Fruit fly (Drosophila melanogaster) whole organism, embryonic: ENCODE measurements around the gene CycC.

Experiments
- ATbp ChIP-seq: fragments of 200-800 bp; sonication (Bioruptor generic); optimal IDR thresholded peaks from 2 replicates; lab custom pipeline; 2017; ENCODE audit warnings: missing biosample characterization, mild to moderate bottlenecking, missing genetic modification characterization, missing genetic modification reagents
- Atf-2 ChIP-seq: fragments of 200-800 bp; sonication (Bioruptor generic); optimal IDR thresholded peaks from 2 replicates; lab custom pipeline; 2016; ENCODE audit warnings: missing biosample characterization, missing genetic modification characterization
- Awh ChIP-seq: fragments of 200-800 bp; sonication (Bioruptor generic); IDR thresholded peaks from 2 replicates; pipeline ENCODE4, ENCODE4 v1.3.6; 2022; ENCODE audit warnings: missing biosample characterization, missing genetic modification characterization
- CG10565 ChIP-seq: fragments of 200-800 bp; sonication (Bioruptor generic); optimal IDR thresholded peaks from 3 replicates; lab custom pipeline; 2016; ENCODE audit warnings: missing biosample characterization, mild to moderate bottlenecking, missing genetic modification characterization
- CG10959 ChIP-seq: fragments of 200-800 bp; sonication (Bioruptor generic); IDR thresholded peaks from 2 replicates; pipeline ENCODE4 v1.3.6; 2022; ENCODE audit warnings: missing biosample characterization, missing genetic modification characterization
- CG12071 ChIP-seq: fragments of 200-800 bp; sonication (Bioruptor generic); optimal IDR thresholded peaks from 3 replicates; lab custom pipeline; 2018; ENCODE audit warnings: missing biosample characterization, mild to moderate bottlenecking, missing genetic modification characterization
- CG13894 ChIP-seq: fragments of 200-800 bp; sonication (Bioruptor generic); optimal IDR thresholded peaks from 3 replicates; lab custom pipeline; 2018; ENCODE audit warnings: missing biosample characterization, mild to moderate bottlenecking, missing genetic modification characterization, moderate library complexity
- CG14441 ChIP-seq: fragments of 200-800 bp; sonication (Bioruptor generic); IDR thresholded peaks from 2 replicates; pipeline ENCODE4 v1.3.6; 2022; ENCODE audit warnings: missing biosample characterization, missing genetic modification characterization
- CG14860 ChIP-seq: fragments of 200-800 bp; sonication (Bioruptor generic); IDR thresholded peaks from 3 replicates; pipeline ENCODE4 v1.3.6; 2022; ENCODE audit warnings: missing biosample characterization, missing genetic modification characterization; ENCODE audit not compliant: partially characterized antibody
- CG15011 ChIP-seq: fragments of 200-800 bp; sonication (Bioruptor generic); optimal IDR thresholded peaks from 3 replicates; lab custom pipeline; 2018; ENCODE audit warnings: missing biosample characterization, mild to moderate bottlenecking, missing genetic modification characterization
- CG15514 ChIP-seq: fragments of 200-800 bp; sonication (Bioruptor generic); optimal IDR thresholded peaks from 3 replicates; lab custom pipeline; 2017; ENCODE audit warnings: missing biosample characterization, missing genetic modification characterization, mild to moderate bottlenecking, moderate library complexity, missing genetic modification reagents
- CG17186 ChIP-seq: fragments of 200-800 bp; sonication (Bioruptor generic); optimal IDR thresholded peaks from 3 replicates; lab custom pipeline; 2017; ENCODE audit warnings: missing biosample characterization, missing genetic modification reagents, missing genetic modification characterization
- CG17612 ChIP-seq: fragments of 200-800 bp; sonication (Bioruptor generic); IDR thresholded peaks from 2 replicates; pipeline ENCODE4 v1.3.6; 2022; ENCODE audit warnings: missing biosample characterization, missing genetic modification characterization
- CG17912 ChIP-seq: fragments of 200-800 bp; sonication (Bioruptor generic); optimal IDR thresholded peaks from 2 replicates; lab custom pipeline; 2018; ENCODE audit warnings: missing biosample characterization, mild to moderate bottlenecking, missing genetic modification characterization
- CG30020 ChIP-seq: fragments of 200-800 bp; optimal IDR thresholded peaks from 2 replicates; lab custom pipeline; 2019; ENCODE audit warnings: missing biosample characterization, mild to moderate bottlenecking, missing genetic modification characterization, moderate library complexity
- CG4424 ChIP-seq: fragments of 200-800 bp; sonication (Bioruptor generic); optimal IDR thresholded peaks from 3 replicates; lab custom pipeline; 2016; ENCODE audit warnings: missing biosample characterization, missing genetic modification characterization
- CG4617 ChIP-seq: fragments of 200-800 bp; sonication (Bioruptor generic); optimal IDR thresholded peaks from 3 replicates; lab custom pipeline; 2016; ENCODE audit warnings: missing biosample characterization, missing genetic modification characterization, borderline replicate concordance
- CG4730 ChIP-seq: fragments of 200-800 bp; sonication (Bioruptor generic); IDR thresholded peaks from 2 replicates; pipeline ENCODE4 v1.3.6; 2022; ENCODE audit warnings: missing biosample characterization, missing genetic modification characterization
- CG6791 ChIP-seq: fragments of 200-800 bp; sonication (Bioruptor generic); IDR thresholded peaks from 3 replicates; pipeline ENCODE4 v1.3.6; 2022; ENCODE audit warnings: missing biosample characterization, missing genetic modification characterization; ENCODE audit not compliant: partially characterized antibody
- CG7357 ChIP-seq: fragments of 200-800 bp; sonication (Bioruptor generic); IDR thresholded peaks from 3 replicates; pipeline ENCODE4 v1.3.6; 2022; ENCODE audit warnings: missing biosample characterization, missing genetic modification characterization
- CG7839 ChIP-seq: fragments of 200-800 bp; sonication (Bioruptor generic); optimal IDR thresholded peaks from 3 replicates; lab custom pipeline; 2018; ENCODE audit warnings: missing biosample characterization, mild to moderate bottlenecking, missing genetic modification characterization, moderate library complexity
- CG7963 ChIP-seq: fragments of 200-800 bp; sonication (Bioruptor generic); IDR thresholded peaks from 3 replicates; pipeline ENCODE4 v1.3.6; 2022; ENCODE audit warnings: missing biosample characterization, missing genetic modification characterization; ENCODE audit not compliant: partially characterized antibody
- CG8089 ChIP-seq: fragments of 200-800 bp; sonication (Bioruptor generic); optimal IDR thresholded peaks from 3 replicates; lab custom pipeline; 2016; ENCODE audit warnings: missing biosample characterization, missing genetic modification characterization
- CG8944 ChIP-seq: fragments of 200-800 bp; sonication (Bioruptor generic); optimal IDR thresholded peaks from 3 replicates; lab custom pipeline; 2016; ENCODE audit warnings: missing biosample characterization, missing genetic modification characterization
- CG9797 ChIP-seq: fragments of 200-800 bp; sonication (Bioruptor generic); optimal IDR thresholded peaks from 3 replicates; lab custom pipeline; 2018; ENCODE audit warnings: missing biosample characterization, mild to moderate bottlenecking, missing genetic modification characterization
- Hr3 ChIP-seq: fragments of 200-800 bp; sonication (Bioruptor generic); optimal IDR thresholded peaks from 3 replicates; lab custom pipeline; 2016; ENCODE audit warnings: missing biosample characterization, missing genetic modification characterization
- Hsf ChIP-seq: fragments of 200-800 bp; sonication (Bioruptor generic); optimal IDR thresholded peaks from 3 replicates; lab custom pipeline; 2016; ENCODE audit warnings: missing biosample characterization, missing genetic modification characterization
- Meics ChIP-seq: fragments of 200-800 bp; sonication (Bioruptor generic); optimal IDR thresholded peaks from 2 replicates; lab custom pipeline; 2017; ENCODE audit warnings: missing biosample characterization, mild to moderate bottlenecking, missing genetic modification characterization
- Myb ChIP-seq: fragments of 200-800 bp; sonication (Bioruptor generic); optimal IDR thresholded peaks from 2 replicates; lab custom pipeline; 2016; ENCODE audit warnings: missing biosample characterization, missing genetic modification characterization
- NfI ChIP-seq: fragments of 200-800 bp; sonication (Bioruptor generic); optimal IDR thresholded peaks from 3 replicates; lab custom pipeline; 2018; ENCODE audit warnings: missing biosample characterization, mild to moderate bottlenecking, missing genetic modification characterization, moderate library complexity
- Xbp1 ChIP-seq: fragments of 200-800 bp; sonication (Bioruptor generic); optimal IDR thresholded peaks from 3 replicates; lab custom pipeline; 2016; ENCODE audit warnings: missing biosample characterization, mild to moderate bottlenecking, missing genetic modification characterization
- ase ChIP-seq: fragments of 200-800 bp; sonication (Bioruptor generic); IDR thresholded peaks from 3 replicates; pipeline ENCODE4 v1.3.6; 2022; ENCODE audit warnings: missing biosample characterization, missing genetic modification characterization
- bab2 ChIP-seq: fragments of 200-800 bp; sonication (Bioruptor generic); optimal IDR thresholded peaks from 2 replicates; lab custom pipeline; 2016; ENCODE audit warnings: missing biosample characterization, missing genetic modification characterization
- br ChIP-seq: fragments of >200 bp; optimal IDR thresholded peaks from 2 replicates; lab custom pipeline; 2017
- bsh ChIP-seq, 2 experiments: fragments of 200-800 bp; sonication (Bioruptor generic); optimal IDR thresholded peaks; 2 replicates each; lab custom pipeline; 2017 to 2018; ENCODE audit warnings: mild to moderate bottlenecking in 2 of 2, missing biosample characterization in 2 of 2, missing genetic modification characterization in 2 of 2, moderate library complexity in 1 of 2
- disco-r ChIP-seq: fragments of 200-800 bp; sonication (Bioruptor generic); optimal IDR thresholded peaks from 2 replicates; lab custom pipeline; 2016; ENCODE audit warnings: missing biosample characterization, missing genetic modification characterization
- dysf ChIP-seq: fragments of 200-800 bp; sonication (Bioruptor generic); IDR thresholded peaks from 3 replicates; pipeline ENCODE4 v1.3.6; 2022; ENCODE audit warnings: missing biosample characterization, missing genetic modification characterization
- ewg ChIP-seq: fragments of 200-800 bp; sonication (Bioruptor generic); optimal IDR thresholded peaks from 3 replicates; lab custom pipeline; 2017; ENCODE audit warnings: mild to moderate bottlenecking, missing biosample characterization, missing genetic modification reagents, missing genetic modification characterization
- fd96Cb ChIP-seq: fragments of 200-800 bp; sonication (Bioruptor generic); optimal IDR thresholded peaks from 2 replicates; lab custom pipeline; 2018; ENCODE audit warnings: missing biosample characterization, mild to moderate bottlenecking, missing genetic modification characterization, moderate library complexity
- gem ChIP-seq: fragments of 200-800 bp; sonication (Bioruptor generic); optimal IDR thresholded peaks from 2 replicates; lab custom pipeline; 2019; ENCODE audit warnings: missing biosample characterization, mild to moderate bottlenecking, missing genetic modification characterization, moderate library complexity
- ind ChIP-seq: fragments of 200-800 bp; sonication (Bioruptor generic); optimal IDR thresholded peaks from 3 replicates; lab custom pipeline; 2016; ENCODE audit warnings: missing biosample characterization, missing genetic modification characterization
- kni ChIP-seq: fragments of 200-800 bp; sonication (Bioruptor generic); optimal IDR thresholded peaks from 3 replicates; lab custom pipeline; 2017; ENCODE audit warnings: mild to moderate bottlenecking, missing biosample characterization, missing genetic modification reagents, missing genetic modification characterization
- knrl ChIP-seq: fragments of 200-800 bp; sonication (Bioruptor generic); IDR thresholded peaks from 3 replicates; pipeline ENCODE4 v1.3.6; 2022; ENCODE audit warnings: missing biosample characterization, missing genetic modification characterization; ENCODE audit not compliant: partially characterized antibody
- pnt ChIP-seq: fragments of 200-800 bp; sonication (Bioruptor generic); optimal IDR thresholded peaks from 3 replicates; lab custom pipeline; 2016; ENCODE audit warnings: missing biosample characterization, missing genetic modification characterization
- pros ChIP-seq: fragments of 200-800 bp; sonication (Bioruptor generic); optimal IDR thresholded peaks from 3 replicates; lab custom pipeline; 2019; ENCODE audit warnings: missing biosample characterization, mild to moderate bottlenecking, missing genetic modification characterization, moderate library complexity
- rib ChIP-seq: fragments of 200-800 bp; sonication (Bioruptor generic); IDR thresholded peaks from 2 replicates; pipeline ENCODE4 v1.3.6; 2022; ENCODE audit warnings: missing biosample characterization, missing genetic modification characterization
- row ChIP-seq: fragments of 200-800 bp; sonication (Bioruptor generic); IDR thresholded peaks from 3 replicates; pipeline ENCODE4 v1.3.6; 2022; ENCODE audit warnings: missing biosample characterization, missing genetic modification characterization
- slou ChIP-seq: fragments of 200-800 bp; sonication (Bioruptor generic); optimal IDR thresholded peaks from 3 replicates; lab custom pipeline; 2016; ENCODE audit warnings: missing biosample characterization, missing genetic modification characterization
- tio ChIP-seq: fragments of 200-800 bp; sonication (Bioruptor generic); optimal IDR thresholded peaks from 2 replicates; lab custom pipeline; 2017; ENCODE audit warnings: missing biosample characterization, missing genetic modification characterization, inconsistent platforms
- trh ChIP-seq: fragments of 200-800 bp; sonication (Bioruptor generic); optimal IDR thresholded peaks from 2 replicates; lab custom pipeline; 2016; ENCODE audit warnings: missing biosample characterization, missing genetic modification characterization

Gene CycC

dm6 chr3R:14898280-14898756 lies 8.3 kb upstream of the CycC start, which contains the start of the genes Nup93-2 and CG3817 (continued):
- TF ChIP-seq CG7357, result peak; percentile 20; the same call in 1 of the 3 replicates
- TF ChIP-seq Atf-2, result no peak
- TF ChIP-seq br (lab: Kevin White, UChicago), result no peak
- no peak for TF ChIP-seq CG15011 (GFP tag; lab: Kevin White, UChicago)
- TF ChIP-seq Hsf (GFP tag; lab: Kevin White, UChicago), result peak; percentile 24
- TF ChIP-seq CG13894 (tag; lab: Kevin White, UChicago), result peak; percentile 33
- peak; percentile 74 for TF ChIP-seq CG30020 (tag; lab: Kevin White, UChicago)
- TF ChIP-seq bsh (GFP tag; optimal IDR thresholded peaks at IDR 0.05; lab: Kevin White, UChicago), result peak in 1 of 2 experiments; percentile 43
- no peak for TF ChIP-seq CG10565
- TF ChIP-seq gem (tag; lab: Kevin White, UChicago), result peak; percentile 89
- TF ChIP-seq CG7963 (GFP tag; lab: Robert Waterston, UW), result 0 out of 3 replicates have a peak, but pooled peaks have one; percentile 45
- peak; percentile 45 for TF ChIP-seq CG9797 (GFP tag; lab: Kevin White, UChicago)
- TF ChIP-seq CG17612 (GFP tag; lab: Robert Waterston, UW), result no peak
- peak; percentile 42 for TF ChIP-seq slou (GFP tag; lab: Kevin White, UChicago)
- peak; percentile 50 for TF ChIP-seq pnt (GFP tag; lab: Kevin White, UChicago)
- peak; percentile 72 for TF ChIP-seq Hr3
- peak; percentile 65; the same call in 2 of the 3 replicates for TF ChIP-seq CG6791 (GFP tag; lab: Robert Waterston, UW)
- peak; percentile 69 for TF ChIP-seq ind (GFP tag; lab: Kevin White, UChicago)
- TF ChIP-seq pros (GFP tag; lab: Kevin White, UChicago), result no peak
- TF ChIP-seq row (GFP tag; lab: Robert Waterston, UW), result peak; percentile 86
- no peak for TF ChIP-seq CG10959 (GFP tag; lab: Robert Waterston, UW)
- no peak for TF ChIP-seq CG8944 (GFP tag; lab: Kevin White, UChicago)
- TF ChIP-seq CG8089 (GFP tag; lab: Kevin White, UChicago), result no peak
- peak; percentile 52; the same call in 1 of the 2 replicates for TF ChIP-seq CG14441 (GFP tag; lab: Robert Waterston, UW)
- peak; percentile 58 for TF ChIP-seq ewg
- TF ChIP-seq bab2, result peak; percentile 78
- TF ChIP-seq disco-r (GFP tag; lab: Kevin White, UChicago), result no peak
- no peak for TF ChIP-seq tio (GFP tag; lab: Kevin White, UChicago)
- TF ChIP-seq CG14860 (GFP tag; lab: Robert Waterston, UW), result peak; percentile 70
- TF ChIP-seq CG4424 (GFP tag; lab: Kevin White, UChicago), result peak; percentile 50
- TF ChIP-seq kni (GFP tag; lab: Kevin White, UChicago), result no peak
- TF ChIP-seq Awh, result no peak
- TF ChIP-seq rib (GFP tag; lab: Robert Waterston, UW), result 0 out of 2 replicates have a peak, but pooled peaks have one; percentile 23
- TF ChIP-seq CG4617 (GFP tag; lab: Kevin White, UChicago), result no peak
- TF ChIP-seq Xbp1, result peak; percentile 66
- TF ChIP-seq trh (GFP tag; lab: Kevin White, UChicago), result peak; percentile 67
- TF ChIP-seq Myb (GFP tag; lab: Kevin White, UChicago), result no peak
- TF ChIP-seq CG12071 (GFP tag; lab: Kevin White, UChicago), result no peak
- no peak for TF ChIP-seq CG17912 (GFP tag; lab: Kevin White, UChicago)
- TF ChIP-seq CG4730 (GFP tag; lab: Robert Waterston, UW), result peak; percentile 46
- peak; percentile 83 for TF ChIP-seq CG7839
- peak; percentile 1 for TF ChIP-seq CG17186
- TF ChIP-seq CG15514, result peak; percentile 28
- peak; percentile 71 for TF ChIP-seq NfI (GFP tag; lab: Kevin White, UChicago)
- TF ChIP-seq ase (GFP tag; lab: Robert Waterston, UW), result no peak
- TF ChIP-seq knrl, result peak; percentile 51; the same call in 1 of the 3 replicates
- peak; percentile 28 for TF ChIP-seq fd96Cb (tag; lab: Kevin White, UChicago)
- TF ChIP-seq Meics (GFP tag; lab: Kevin White, UChicago), result peak; percentile 64
- TF ChIP-seq dysf (GFP tag; lab: Robert Waterston, UW), result peak; percentile 68
- peak; percentile 5 for TF ChIP-seq ATbp (GFP tag; lab: Kevin White, UChicago)
